Worm (Caenorhabditis elegans): ENCODE results near the gene C50C3.12.

C50C3.12 gene

ce11 chrIII:8185130-8185529, 8.8 kb downstream of the C50C3.12 start:
- no peak for TF ChIP-seq hmbx-1 (tag; optimal IDR thresholded peaks at IDR 0.05)
- no peak for TF ChIP-seq ama-1 (optimal IDR thresholded peaks at IDR 0.05)
- TF ChIP-seq tra-4 (tag; optimal IDR thresholded peaks at IDR 0.05), result no peak
- TF ChIP-seq B0310.2 (tag; optimal IDR thresholded peaks at IDR 0.05), result no peak
- no peak for TF ChIP-seq scrt-1 (GFP tag; IDR thresholded peaks at IDR 0.05)
- no peak for TF ChIP-seq flt-1 (GFP tag; IDR thresholded peaks at IDR 0.05)
- TF ChIP-seq ets-7 (tag; optimal IDR thresholded peaks at IDR 0.05), result no peak
- no peak for TF ChIP-seq aly-1 (tag; optimal IDR thresholded peaks at IDR 0.05)
- TF ChIP-seq ceh-13 (GFP tag; optimal IDR thresholded peaks at IDR 0.05), result no peak
- no peak for TF ChIP-seq hnd-1 (tag; optimal IDR thresholded peaks at IDR 0.05)
- TF ChIP-seq sea-1 (GFP tag; conservative IDR thresholded peaks at IDR 0.05), result no peak
- no peak for TF ChIP-seq pes-1 (GFP tag; IDR thresholded peaks at IDR 0.05)
- TF ChIP-seq hmg-4 (GFP tag; optimal IDR thresholded peaks at IDR 0.05), result no peak

ce11 chrIII:8190505-8190904, 14.1 kb downstream of the C50C3.12 start, which contains the start of gene C50C3.19:
C50C3.19 (plus strand) TSS chrIII:8190805.
- TF ChIP-seq scrt-1 (GFP tag; IDR thresholded peaks at IDR 0.05) (no peak), ama-1 (optimal IDR thresholded peaks at IDR 0.05) (no peak), ceh-36 (tag; optimal IDR thresholded peaks at IDR 0.05) (no peak), hnd-1 (tag; optimal IDR thresholded peaks at IDR 0.05) (no peak), F13C5.2 (tag; optimal IDR thresholded peaks at IDR 0.05) (no peak), tbx-11 (GFP tag; IDR thresholded peaks at IDR 0.05) (no peak), tra-4 (tag; optimal IDR thresholded peaks at IDR 0.05) (no peak), pes-1 (GFP tag; IDR thresholded peaks at IDR 0.05) (no peak), ceh-13 (GFP tag; optimal IDR thresholded peaks at IDR 0.05) (no peak), hmbx-1 (tag; optimal IDR thresholded peaks at IDR 0.05) (no peak), hmg-4 (GFP tag; optimal IDR thresholded peaks at IDR 0.05) (no peak), B0310.2 (tag; optimal IDR thresholded peaks at IDR 0.05) (no peak), aly-1 (tag; optimal IDR thresholded peaks at IDR 0.05) (no peak), flt-1 (GFP tag; IDR thresholded peaks at IDR 0.05) (no peak), ets-7 (tag; optimal IDR thresholded peaks at IDR 0.05) (no peak), tbx-37 (GFP tag; conservative IDR thresholded peaks at IDR 0.05) (no peak), sea-1 (GFP tag; conservative IDR thresholded peaks at IDR 0.05) (no peak)

- TF ChIP-seq F13C5.2 (tag; optimal IDR thresholded peaks at IDR 0.05), result no peak
- TF ChIP-seq tbx-11 (GFP tag; IDR thresholded peaks at IDR 0.05), result no peak
- TF ChIP-seq sea-1 (GFP tag; conservative IDR thresholded peaks at IDR 0.05), result no peak
- TF ChIP-seq ama-1 (optimal IDR thresholded peaks at IDR 0.05), result no peak
- TF ChIP-seq hmbx-1 (tag; optimal IDR thresholded peaks at IDR 0.05), result no peak
- no peak for TF ChIP-seq aly-1 (tag; optimal IDR thresholded peaks at IDR 0.05)
- no peak for TF ChIP-seq flt-1 (GFP tag; IDR thresholded peaks at IDR 0.05)
- TF ChIP-seq hmg-4 (GFP tag; optimal IDR thresholded peaks at IDR 0.05), result no peak
- no peak for TF ChIP-seq tbx-37 (GFP tag; conservative IDR thresholded peaks at IDR 0.05)
- no peak for TF ChIP-seq hnd-1 (tag; optimal IDR thresholded peaks at IDR 0.05)
- no peak for TF ChIP-seq tra-4 (tag; optimal IDR thresholded peaks at IDR 0.05)
Observed at ce11 chrIII:8191695-8192094, 15.3 kb downstream of the C50C3.12 start, which contains the start of gene C50C3.1. C50C3.1 (plus strand) TSS chrIII:8191995.

ce11 chrIII:8199060-8199459, 22.7 kb downstream of the C50C3.12 start:
- TF ChIP-seq hmbx-1 (tag; optimal IDR thresholded peaks at IDR 0.05) (no peak), sea-1 (GFP tag; conservative IDR thresholded peaks at IDR 0.05) (no peak), ceh-36 (tag; optimal IDR thresholded peaks at IDR 0.05) (no peak), tbx-37 (GFP tag; conservative IDR thresholded peaks at IDR 0.05) (no peak), tra-4 (tag; optimal IDR thresholded peaks at IDR 0.05) (no peak), aly-1 (tag; optimal IDR thresholded peaks at IDR 0.05) (no peak), scrt-1 (GFP tag; IDR thresholded peaks at IDR 0.05) (no peak), F13C5.2 (tag; optimal IDR thresholded peaks at IDR 0.05) (no peak), ceh-13 (GFP tag; optimal IDR thresholded peaks at IDR 0.05) (no peak), hnd-1 (tag; optimal IDR thresholded peaks at IDR 0.05) (no peak), tbx-11 (GFP tag; IDR thresholded peaks at IDR 0.05) (no peak), ama-1 (optimal IDR thresholded peaks at IDR 0.05) (no peak), flt-1 (GFP tag; IDR thresholded peaks at IDR 0.05) (no peak), ets-7 (tag; optimal IDR thresholded peaks at IDR 0.05) (no peak), B0310.2 (tag; optimal IDR thresholded peaks at IDR 0.05) (no peak), pes-1 (GFP tag; IDR thresholded peaks at IDR 0.05) (no peak), hmg-4 (GFP tag; optimal IDR thresholded peaks at IDR 0.05) (no peak)

ce11 chrIII:8201117-8201516, 24.8 kb downstream of the C50C3.12 start, which contains the start of gene unc-36:
unc-36 (minus strand) TSS chrIII:8201217.
- no peak for TF ChIP-seq ceh-36 (tag; optimal IDR thresholded peaks at IDR 0.05)
- no peak for TF ChIP-seq F13C5.2 (tag; optimal IDR thresholded peaks at IDR 0.05)
- TF ChIP-seq aly-1 (tag; optimal IDR thresholded peaks at IDR 0.05), result no peak
- no peak for TF ChIP-seq tbx-11 (GFP tag; IDR thresholded peaks at IDR 0.05)
- TF ChIP-seq hmbx-1 (tag; optimal IDR thresholded peaks at IDR 0.05), result no peak
- TF ChIP-seq sea-1 (GFP tag; conservative IDR thresholded peaks at IDR 0.05), result no peak
- no peak for TF ChIP-seq tra-4 (tag; optimal IDR thresholded peaks at IDR 0.05)
- TF ChIP-seq tbx-37 (GFP tag; conservative IDR thresholded peaks at IDR 0.05), result no peak
- no peak for TF ChIP-seq scrt-1 (GFP tag; IDR thresholded peaks at IDR 0.05)
- no peak for TF ChIP-seq pes-1 (GFP tag; IDR thresholded peaks at IDR 0.05)
- TF ChIP-seq B0310.2 (tag; optimal IDR thresholded peaks at IDR 0.05), result no peak
- no peak for TF ChIP-seq ama-1 (optimal IDR thresholded peaks at IDR 0.05)

- TF ChIP-seq ceh-36 (tag; optimal IDR thresholded peaks at IDR 0.05), result peak; percentile 0
- TF ChIP-seq tbx-11 (GFP tag; IDR thresholded peaks at IDR 0.05), result no peak
- TF ChIP-seq hmg-4 (GFP tag; optimal IDR thresholded peaks at IDR 0.05), result no peak
Observed at ce11 chrIII:8201760-8202159, 25.4 kb downstream of the C50C3.12 start.

ce11 chrIII:8202754-8203153, 26.4 kb downstream of the C50C3.12 start, which contains the start of gene snb-5:
snb-5 (plus strand) TSS chrIII:8203054.
- no peak for TF ChIP-seq ceh-13 (GFP tag; optimal IDR thresholded peaks at IDR 0.05)
- no peak for TF ChIP-seq aly-1 (tag; optimal IDR thresholded peaks at IDR 0.05)
- no peak for TF ChIP-seq sea-1 (GFP tag; conservative IDR thresholded peaks at IDR 0.05)
- TF ChIP-seq hnd-1 (tag; optimal IDR thresholded peaks at IDR 0.05), result no peak
- no peak for TF ChIP-seq ama-1 (optimal IDR thresholded peaks at IDR 0.05)
- TF ChIP-seq B0310.2 (tag; optimal IDR thresholded peaks at IDR 0.05), result no peak
- no peak for TF ChIP-seq scrt-1 (GFP tag; IDR thresholded peaks at IDR 0.05)
